Worm (Caenorhabditis elegans) whole organism, L2 larva: ENCODE data around the gene ctsa-4.1.

Experiments used
- mbf-1 ChIP-seq: sonication (generic microtip); optimal IDR thresholded peaks from 2 replicates; lab custom pipeline; 2017; ENCODE audit warnings: missing biosample characterization, missing genetic modification characterization
- nhr-10 ChIP-seq: sonication (generic microtip); optimal IDR thresholded peaks from 2 replicates; lab custom pipeline; 2017; ENCODE audit warnings: missing biosample characterization, missing genetic modification characterization
- nhr-25 ChIP-seq: fragments of 150-350 bp; sonication (generic microtip); optimal IDR thresholded peaks from 3 replicates; lab custom pipeline; 2014; ENCODE audit warnings: missing biosample characterization, missing genetic modification characterization
- sma-3 ChIP-seq: sonication (generic microtip); optimal IDR thresholded peaks from 2 replicates; lab custom pipeline; 2016; ENCODE audit warnings: missing genetic modification reagents, missing genetic modification characterization, missing compliant biosample characterization
- snpc-4 ChIP-seq: fragments of 150-350 bp; optimal IDR thresholded peaks from 2 replicates; lab custom pipeline; 2014; ENCODE audit warnings: missing biosample characterization, missing genetic modification characterization
- ztf-1 ChIP-seq: fragments of 200-800 bp; sonication (Bioruptor generic); conservative IDR thresholded peaks from 2 replicates; pipeline ENCODE4 v1.3.6; 2022; ENCODE audit warnings: missing genetic modification characterization, missing compliant biosample characterization

The ctsa-4.1 gene

ce11 chrII:6413788-6414187 is 47.0 kb downstream of the ctsa-4.1 start (continued):
- no peak for TF ChIP-seq snpc-4 (tag; lab: Kevin White, UChicago)
- TF ChIP-seq nhr-25 (tag; lab: Kevin White, UChicago) = no peak
- no peak for TF ChIP-seq ztf-1 (GFP tag; lab: Robert Waterston, UW)
- no peak for TF ChIP-seq sma-3
- TF ChIP-seq nhr-10 (tag; lab: Kevin White, UChicago) = no peak

- TF ChIP-seq mbf-1 (tag; lab: Kevin White, UChicago) = no peak
Observed at ce11 chrII:6417999-6418398, 51.2 kb downstream of the ctsa-4.1 start.
